Worm (Caenorhabditis elegans) whole organism, L4/young adult: ENCODE measurements around the gene scl-2.

Experiments
- W03F9.2 ChIP-seq: fragments of 150-350 bp; optimal IDR thresholded peaks from 2 replicates; lab custom pipeline; 2014; ENCODE audit warnings: missing biosample characterization, missing genetic modification characterization
- him-1 ChIP-seq: sonication (generic microtip); optimal IDR thresholded peaks from 2 replicates; lab custom pipeline; 2016; ENCODE audit warnings: missing genotype, missing genetic modification reagents, missing genetic modification characterization, missing compliant biosample characterization

ce11 chrIV:13107359-13107758, 49.8 kb downstream of the scl-2 start, which contains the start of gene B0564.2:
- TF ChIP-seq W03F9.2 (tag; lab: Kevin White, UChicago) (no peak), him-1 (no peak)
